Worm (Caenorhabditis elegans) whole organism, L2 larva: ENCODE measurements around the gene F19B10.5.

Experiments
- C34F6.9 ChIP-seq: fragments of 150-350 bp; optimal IDR thresholded peaks from 2 replicates; lab custom pipeline; 2014; ENCODE audit warnings: missing biosample characterization, missing genetic modification characterization
- R02D3.7 ChIP-seq: fragments of 150-350 bp; optimal IDR thresholded peaks from 2 replicates; lab custom pipeline; 2014; ENCODE audit warnings: missing biosample characterization, missing genetic modification characterization
- Y55F3AM.14 ChIP-seq: fragments of 200-800 bp; sonication (Bioruptor generic); optimal IDR thresholded peaks from 2 replicates; lab custom pipeline; 2018; ENCODE audit warnings: mild to moderate bottlenecking, missing genetic modification characterization, missing compliant biosample characterization
- ZK546.5 ChIP-seq: sonication (generic microtip); optimal IDR thresholded peaks from 2 replicates; lab custom pipeline; 2017; ENCODE audit warnings: missing biosample characterization, missing genetic modification characterization
- alr-1 ChIP-seq: fragments of 150-350 bp; optimal IDR thresholded peaks from 2 replicates; lab custom pipeline; 2014; ENCODE audit warnings: missing biosample characterization, missing genetic modification characterization
- ama-1 ChIP-seq: fragments of 150-350 bp; optimal IDR thresholded peaks from 2 replicates; lab custom pipeline; 2018; ENCODE audit warnings: inconsistent platforms
- ceh-16 ChIP-seq: fragments of 150-350 bp; optimal IDR thresholded peaks from 2 replicates; lab custom pipeline; 2014; ENCODE audit warnings: missing biosample characterization, missing genetic modification characterization
- crh-2 ChIP-seq: sonication (generic microtip); optimal IDR thresholded peaks from 2 replicates; lab custom pipeline; 2017; ENCODE audit warnings: missing biosample characterization, missing genetic modification characterization
- dmd-4 ChIP-seq: sonication (generic microtip); optimal IDR thresholded peaks from 2 replicates; lab custom pipeline; 2017; ENCODE audit warnings: missing biosample characterization, missing genetic modification characterization
- egl-27 ChIP-seq: sonication (generic microtip); optimal IDR thresholded peaks from 3 replicates; lab custom pipeline; 2017; ENCODE audit warnings: missing biosample characterization, missing genetic modification reagents, missing genetic modification characterization
- elt-1 ChIP-seq: fragments of 150-350 bp; optimal IDR thresholded peaks from 2 replicates; lab custom pipeline; 2014; ENCODE audit warnings: missing biosample characterization, missing genetic modification characterization
- elt-3 ChIP-seq: sonication (generic microtip); optimal IDR thresholded peaks from 2 replicates; lab custom pipeline; 2017; ENCODE audit warnings: missing biosample characterization, missing genetic modification characterization
- fos-1 ChIP-seq: fragments of 150-350 bp; optimal IDR thresholded peaks from 2 replicates; lab custom pipeline; 2014; ENCODE audit warnings: missing biosample characterization, missing genetic modification characterization
- gmeb-1 ChIP-seq: fragments of 150-350 bp; optimal IDR thresholded peaks from 2 replicates; lab custom pipeline; 2014; ENCODE audit warnings: missing biosample characterization, missing genetic modification characterization
- lin-13 ChIP-seq: fragments of 150-350 bp; optimal IDR thresholded peaks from 2 replicates; lab custom pipeline; 2014; ENCODE audit warnings: missing biosample characterization, missing genetic modification reagents, missing genetic modification characterization
- lin-39 ChIP-seq: fragments of 150-350 bp; optimal IDR thresholded peaks from 2 replicates; lab custom pipeline; 2014; ENCODE audit warnings: missing biosample characterization, missing genetic modification reagents, missing genetic modification characterization
- lsy-2 ChIP-seq, 2 experiments: fragments of 150-350 bp in 1 of 2; sonication (generic microtip) in 1 of 2; optimal IDR thresholded peaks; 2 replicates each; lab custom pipeline; 2014 to 2017; ENCODE audit warnings: missing biosample characterization in 2 of 2, missing genetic modification characterization in 2 of 2
- mab-5 ChIP-seq: fragments of 150-350 bp; optimal IDR thresholded peaks from 2 replicates; lab custom pipeline; 2014; ENCODE audit warnings: missing biosample characterization, missing genetic modification characterization
- mdl-1 ChIP-seq, 2 experiments: fragments of 150-350 bp in 1 of 2; sonication (generic microtip) in 1 of 2; optimal IDR thresholded peaks; 2 replicates each; lab custom pipeline; 2017; ENCODE audit warnings: missing biosample characterization in 2 of 2, missing genetic modification characterization in 2 of 2
- nhr-10 ChIP-seq: sonication (generic microtip); optimal IDR thresholded peaks from 2 replicates; lab custom pipeline; 2017; ENCODE audit warnings: missing biosample characterization, missing genetic modification characterization
- nhr-11 ChIP-seq: fragments of 150-350 bp; optimal IDR thresholded peaks from 2 replicates; lab custom pipeline; 2014; ENCODE audit warnings: missing biosample characterization, missing genetic modification characterization
- nhr-12 ChIP-seq: fragments of 150-350 bp; optimal IDR thresholded peaks from 2 replicates; lab custom pipeline; 2014; ENCODE audit warnings: missing biosample characterization, missing genetic modification characterization
- nhr-129 ChIP-seq: fragments of 150-350 bp; optimal IDR thresholded peaks from 2 replicates; lab custom pipeline; 2014; ENCODE audit warnings: missing biosample characterization, missing genetic modification characterization
- nhr-21 ChIP-seq: fragments of 150-350 bp; optimal IDR thresholded peaks from 2 replicates; lab custom pipeline; 2014; ENCODE audit warnings: missing biosample characterization, missing genetic modification characterization
- nhr-237 ChIP-seq: fragments of 150-350 bp; optimal IDR thresholded peaks from 2 replicates; lab custom pipeline; 2014; ENCODE audit warnings: missing biosample characterization, missing genetic modification characterization
- nhr-25 ChIP-seq: fragments of 150-350 bp; sonication (generic microtip); optimal IDR thresholded peaks from 3 replicates; lab custom pipeline; 2014; ENCODE audit warnings: missing biosample characterization, missing genetic modification characterization
- nhr-6 ChIP-seq: fragments of 150-350 bp; optimal IDR thresholded peaks from 2 replicates; lab custom pipeline; 2014; ENCODE audit warnings: missing biosample characterization, missing genetic modification characterization
- sem-4 ChIP-seq: fragments of 150-350 bp; optimal IDR thresholded peaks from 2 replicates; lab custom pipeline; 2014; ENCODE audit warnings: missing biosample characterization, missing genetic modification reagents, missing genetic modification characterization
- skn-1 ChIP-seq: sonication (generic microtip); optimal IDR thresholded peaks from 2 replicates; lab custom pipeline; 2017; ENCODE audit warnings: missing biosample characterization, missing genetic modification characterization
- sma-3 ChIP-seq: sonication (generic microtip); optimal IDR thresholded peaks from 2 replicates; lab custom pipeline; 2016; ENCODE audit warnings: missing genetic modification reagents, missing genetic modification characterization, missing compliant biosample characterization
- sma-9 ChIP-seq, 2 experiments: fragments of 150-350 bp in 1 of 2; sonication (generic microtip) in 1 of 2; optimal IDR thresholded peaks; 2 replicates each; lab custom pipeline; 2014 to 2016; ENCODE audit warnings: missing genetic modification characterization in 2 of 2, mild to moderate bottlenecking in 1 of 2, missing biosample characterization in 1 of 2, missing compliant biosample characterization in 1 of 2, missing genetic modification reagents in 1 of 2, moderate library complexity in 1 of 2
- snpc-4 ChIP-seq: fragments of 150-350 bp; optimal IDR thresholded peaks from 2 replicates; lab custom pipeline; 2014; ENCODE audit warnings: missing biosample characterization, missing genetic modification characterization
- unc-55 ChIP-seq: fragments of 150-350 bp; sonication (generic microtip); optimal IDR thresholded peaks from 3 replicates; lab custom pipeline; 2014; ENCODE audit warnings: missing biosample characterization, missing genetic modification reagents, missing genetic modification characterization
- unc-62 ChIP-seq: fragments of 150-350 bp; optimal IDR thresholded peaks from 2 replicates; lab custom pipeline; 2014; ENCODE audit warnings: missing biosample characterization, missing genetic modification reagents, missing genetic modification characterization
- ztf-1 ChIP-seq: fragments of 200-800 bp; sonication (Bioruptor generic); conservative IDR thresholded peaks from 2 replicates; pipeline ENCODE4 v1.3.6; 2022; ENCODE audit warnings: missing genetic modification characterization, missing compliant biosample characterization
- ztf-4 ChIP-seq: fragments of 150-350 bp; optimal IDR thresholded peaks from 2 replicates; lab custom pipeline; 2014; ENCODE audit warnings: missing biosample characterization, missing genetic modification characterization

Gene F19B10.5

DNA sequence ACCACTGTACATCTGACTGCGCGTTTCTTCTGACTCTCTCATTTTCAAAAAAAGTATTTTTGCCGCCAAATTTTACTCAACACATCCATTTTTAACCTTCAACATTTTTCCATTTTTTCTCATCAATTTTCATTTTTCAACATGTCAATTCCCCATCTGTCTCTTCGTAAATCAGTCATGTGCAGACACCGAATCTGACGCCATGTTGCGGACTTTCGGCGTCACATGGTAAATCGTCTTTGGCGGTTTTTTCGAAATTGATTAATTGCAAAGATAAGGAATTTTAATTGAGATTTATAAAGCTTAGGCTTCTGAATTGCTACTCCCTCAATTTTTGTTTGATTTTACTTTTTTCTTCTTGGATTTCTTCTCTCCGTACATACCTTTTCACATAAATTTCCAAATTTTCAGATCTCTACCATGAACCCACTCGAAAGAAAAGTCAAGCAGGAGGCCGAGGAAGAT, 27.3 kb downstream of the F19B10.5 start, which contains the start of gene F19B10.1:
F19B10.1 (plus strand) TSS at position 415 of the 465 bp plus-strand sequence.
- TF ChIP-seq nhr-237 = no peak
- peak; percentile 66 for TF ChIP-seq unc-55 (GFP tag; lab: Kevin White, UChicago)
- TF ChIP-seq mdl-1 (tag; optimal IDR thresholded peaks at IDR 0.05; lab: Kevin White, UChicago) = peak in 1 of 2 experiments; percentile 55
- peak; percentile 72 for TF ChIP-seq sma-3
- no peak for TF ChIP-seq elt-3 (tag; lab: Kevin White, UChicago)
- TF ChIP-seq alr-1 = no peak
- TF ChIP-seq ztf-4 (tag; lab: Kevin White, UChicago) = no peak
- TF ChIP-seq lsy-2 (tag; optimal IDR thresholded peaks at IDR 0.05; lab: Kevin White, UChicago) = peak; percentile 42 to 88
- no peak for TF ChIP-seq skn-1
- TF ChIP-seq nhr-11 (tag; lab: Kevin White, UChicago) = no peak
- TF ChIP-seq C34F6.9 (tag; lab: Kevin White, UChicago) = peak; percentile 89
- TF ChIP-seq nhr-129 (tag; lab: Kevin White, UChicago) = peak; percentile 62
- no peak for TF ChIP-seq ceh-16
- TF ChIP-seq crh-2 (tag; lab: Kevin White, UChicago) = peak; percentile 72
- TF ChIP-seq lin-13 (GFP tag; lab: Kevin White, UChicago) = peak; percentile 78
- TF ChIP-seq sem-4 (tag; lab: Kevin White, UChicago) = peak; percentile 57
- TF ChIP-seq nhr-10 = no peak
- peak; percentile 43 for TF ChIP-seq snpc-4 (tag; lab: Kevin White, UChicago)
- TF ChIP-seq ama-1 (lab: Kevin White, UChicago) = no peak
- TF ChIP-seq ZK546.5 = no peak
- no peak for TF ChIP-seq elt-1 (tag; lab: Kevin White, UChicago)
- TF ChIP-seq dmd-4 (tag; lab: Kevin White, UChicago) = no peak
- peak; percentile 78 for TF ChIP-seq fos-1 (tag; lab: Kevin White, UChicago)
- no peak for TF ChIP-seq Y55F3AM.14 (GFP tag; lab: Kevin White, UChicago)
- peak; percentile 80 for TF ChIP-seq sma-9 (GFP tag; optimal IDR thresholded peaks at IDR 0.05; lab: Kevin White, UChicago)
- TF ChIP-seq sma-9 (tag; optimal IDR thresholded peaks at IDR 0.05; lab: Kevin White, UChicago) = no peak
- peak; percentile 91 for TF ChIP-seq gmeb-1 (tag; lab: Kevin White, UChicago)
- peak; percentile 75 for TF ChIP-seq mab-5 (tag; lab: Kevin White, UChicago)
- peak; percentile 61 for TF ChIP-seq nhr-21
- no peak for TF ChIP-seq ztf-1
- TF ChIP-seq, all 48 proteins: peak for 15

ce11 chrII:3684487-3685067, 29.1 kb downstream of the F19B10.5 start:
- TF ChIP-seq unc-62 (no peak), fos-1 (tag; lab: Kevin White, UChicago) (peak; percentile 44), unc-55 (GFP tag; lab: Kevin White, UChicago) (peak; percentile 37)

DNA sequence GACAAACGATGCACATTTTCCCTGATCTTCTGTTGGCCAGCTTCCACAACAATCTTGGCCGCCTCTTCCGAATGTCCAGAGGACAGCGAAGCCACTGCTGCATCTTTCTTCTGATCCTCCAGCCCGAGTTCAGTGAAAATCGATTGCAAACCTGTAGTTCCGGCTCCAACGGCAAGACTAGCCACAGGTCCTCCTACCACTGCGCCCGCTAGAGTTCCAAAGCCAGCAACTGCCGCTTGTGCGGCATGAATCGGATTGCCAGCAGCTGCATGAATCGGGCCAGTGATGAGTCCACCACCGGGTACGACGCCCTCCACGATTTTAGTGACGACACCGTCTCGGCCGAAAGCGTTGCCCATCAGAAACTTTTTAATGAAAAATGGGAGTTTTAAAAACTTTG, 32.9 kb downstream of the F19B10.5 start, which contains the start of gene ifas-1:
ifas-1 (minus strand) TSS at position 387 of the 400 bp plus-strand sequence.
- no peak for TF ChIP-seq lin-39 (tag; lab: Kevin White, UChicago)
- no peak for TF ChIP-seq nhr-21
- TF ChIP-seq unc-62 = no peak
- TF ChIP-seq snpc-4 (tag; lab: Kevin White, UChicago) = no peak
- TF ChIP-seq egl-27 (tag; lab: Kevin White, UChicago) = no peak
- TF ChIP-seq lsy-2 (tag; optimal IDR thresholded peaks at IDR 0.05; lab: Kevin White, UChicago) = no peak
- no peak for TF ChIP-seq nhr-25
- no peak for TF ChIP-seq nhr-6 (tag; lab: Kevin White, UChicago)

ce11 chrII:3690646-3691045, 35.2 kb downstream of the F19B10.5 start, which contains the start of gene srx-101:
srx-101 (minus strand) TSS chrII:3690746.
- no peak for TF ChIP-seq alr-1
- TF ChIP-seq sma-9 (GFP tag; optimal IDR thresholded peaks at IDR 0.05; lab: Kevin White, UChicago) = no peak
- no peak for TF ChIP-seq sma-9 (tag; optimal IDR thresholded peaks at IDR 0.05; lab: Kevin White, UChicago)
- no peak for TF ChIP-seq nhr-12
- TF ChIP-seq R02D3.7 (tag; lab: Kevin White, UChicago) = no peak
- no peak for TF ChIP-seq dmd-4 (tag; lab: Kevin White, UChicago)
